Fruit fly (Drosophila melanogaster) Kc167 (cell line): ENCODE measurements around the gene Spg7.

Source experiments
- Myc ChIP-seq: fragments of >200 bp; optimal IDR thresholded peaks from 2 replicates; lab custom pipeline; 2017; ENCODE audit warnings: missing external identifiers
- h ChIP-seq: fragments of >200 bp; optimal IDR thresholded peaks from 3 replicates; lab custom pipeline; 2018; ENCODE audit warnings: missing external identifiers
- psq ChIP-seq: fragments of >200 bp; optimal IDR thresholded peaks from 2 replicates; lab custom pipeline; 2017; ENCODE audit warnings: missing external identifiers

DNA sequence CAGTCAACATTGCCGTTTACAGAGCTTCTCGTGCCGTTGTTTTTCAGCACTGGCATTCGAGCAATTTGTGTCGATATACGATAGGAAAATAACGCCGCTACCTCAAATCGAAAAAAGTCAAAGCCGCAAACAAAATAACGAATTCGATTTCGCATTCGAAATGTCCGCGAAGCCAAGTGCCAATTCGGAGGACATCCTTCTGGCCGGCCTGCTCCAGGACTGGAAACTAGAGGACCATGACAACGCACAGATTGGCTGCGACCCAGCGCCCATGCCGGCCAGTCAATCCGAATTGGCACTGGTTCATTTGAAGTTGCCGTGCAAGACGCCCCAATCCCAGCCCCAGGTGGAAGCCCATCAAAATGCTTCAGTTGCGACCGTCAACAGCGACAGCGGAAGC, 16.7 kb upstream of the Spg7 start:
- no peak for TF ChIP-seq h (lab: Kevin White, UChicago)
- TF ChIP-seq Myc, result no peak
- TF ChIP-seq psq, result no peak
